Worm (Caenorhabditis elegans) whole organism, late embryonic: ENCODE results near the gene C29E4.15.

ENCODE experiments used
- T23F11.4 ChIP-seq: fragments of 200-800 bp; sonication (Bioruptor generic); optimal IDR thresholded peaks from 2 replicates; lab custom pipeline; 2018; ENCODE audit warnings: mild to moderate bottlenecking, missing genetic modification characterization, missing compliant biosample characterization
- ama-1 ChIP-seq: fragments of 150-350 bp; optimal IDR thresholded peaks from 2 replicates; lab custom pipeline; 2014
- odd-2 ChIP-seq: sonication (generic microtip); optimal IDR thresholded peaks from 2 replicates; lab custom pipeline; 2017; ENCODE audit warnings: antibody characterized with exemption, mild to moderate bottlenecking, missing genetic modification characterization, missing compliant biosample characterization

ce11 chrIII:7948802-7949201 lies 3.6 kb upstream of the C29E4.15 start, which contains the start of gene col-90:
- TF ChIP-seq ama-1 = no peak
- no peak for TF ChIP-seq T23F11.4 (GFP tag; lab: Kevin White, UChicago)
- TF ChIP-seq odd-2 = no peak
